Fruit fly (Drosophila melanogaster) whole organism, embryonic: ENCODE measurements around the gene CG15170.

Experiments used
- Abd-B ChIP-seq: fragments of 200-800 bp; sonication (Bioruptor generic); optimal IDR thresholded peaks from 2 replicates; lab custom pipeline; 2018; ENCODE audit warnings: missing biosample characterization, mild to moderate bottlenecking, missing genetic modification characterization, moderate library complexity
- Antp ChIP-seq: fragments of 200-800 bp; sonication (Bioruptor generic); optimal IDR thresholded peaks from 3 replicates; lab custom pipeline; 2016; ENCODE audit warnings: missing biosample characterization, missing genetic modification characterization
- Atf-2 ChIP-seq: fragments of 200-800 bp; sonication (Bioruptor generic); optimal IDR thresholded peaks from 2 replicates; lab custom pipeline; 2016; ENCODE audit warnings: missing biosample characterization, missing genetic modification characterization
- Blimp-1 ChIP-seq: fragments of 200-800 bp; sonication (Bioruptor generic); optimal IDR thresholded peaks from 3 replicates; lab custom pipeline; 2018; ENCODE audit warnings: missing biosample characterization, missing genetic modification characterization, mild to moderate bottlenecking, moderate library complexity, missing genetic modification reagents
- Bteb2 ChIP-seq: fragments of 200-800 bp; sonication (Bioruptor generic); optimal IDR thresholded peaks from 2 replicates; lab custom pipeline; 2016; ENCODE audit warnings: missing biosample characterization, missing genetic modification characterization
- CG10209 ChIP-seq: fragments of 200-800 bp; sonication (Bioruptor generic); optimal IDR thresholded peaks from 3 replicates; lab custom pipeline; 2017; ENCODE audit warnings: missing biosample characterization, mild to moderate bottlenecking, missing genetic modification characterization, missing genetic modification reagents
- CG10979 ChIP-seq: fragments of 200-800 bp; sonication (Bioruptor generic); optimal IDR thresholded peaks from 2 replicates; lab custom pipeline; 2018; ENCODE audit warnings: missing biosample characterization, mild to moderate bottlenecking, missing genetic modification characterization, moderate library complexity
- CG12071 ChIP-seq: fragments of 200-800 bp; sonication (Bioruptor generic); optimal IDR thresholded peaks from 3 replicates; lab custom pipeline; 2018; ENCODE audit warnings: missing biosample characterization, mild to moderate bottlenecking, missing genetic modification characterization
- CG1233 ChIP-seq: fragments of 200-800 bp; sonication (Bioruptor generic); optimal IDR thresholded peaks from 4 replicates; lab custom pipeline; 2018; ENCODE audit warnings: missing biosample characterization, mild to moderate bottlenecking, missing genetic modification characterization
- CG12769 ChIP-seq: fragments of 200-800 bp; sonication (Bioruptor generic); optimal IDR thresholded peaks from 2 replicates; lab custom pipeline; 2019; ENCODE audit warnings: missing biosample characterization, mild to moderate bottlenecking, missing genetic modification characterization, moderate library complexity
- CG13123 ChIP-seq: fragments of 200-800 bp; sonication (Bioruptor generic); optimal IDR thresholded peaks from 2 replicates; lab custom pipeline; 2016; ENCODE audit warnings: missing biosample characterization, missing genetic modification characterization
- CG15601 ChIP-seq: fragments of 200-800 bp; sonication (Bioruptor generic); optimal IDR thresholded peaks from 3 replicates; lab custom pipeline; 2019; ENCODE audit warnings: missing biosample characterization, mild to moderate bottlenecking, missing genetic modification characterization, moderate library complexity
- CG15696 ChIP-seq: fragments of 200-800 bp; sonication (Bioruptor generic); optimal IDR thresholded peaks from 2 replicates; lab custom pipeline; 2019; ENCODE audit warnings: missing biosample characterization, mild to moderate bottlenecking, missing genetic modification characterization, moderate library complexity
- CG1602 ChIP-seq: fragments of 200-800 bp; sonication (Bioruptor generic); optimal IDR thresholded peaks from 3 replicates; lab custom pipeline; 2016; ENCODE audit warnings: missing biosample characterization, missing genetic modification characterization
- CG1603 ChIP-seq: fragments of 200-800 bp; sonication (Bioruptor generic); optimal IDR thresholded peaks from 2 replicates; lab custom pipeline; 2019; ENCODE audit warnings: missing biosample characterization, mild to moderate bottlenecking, missing genetic modification characterization, moderate library complexity
- CG17361 ChIP-seq: fragments of 200-800 bp; sonication (Bioruptor generic); IDR thresholded peaks from 3 replicates; pipeline ENCODE4 v1.3.6; 2022; ENCODE audit warnings: missing biosample characterization, missing genetic modification characterization
- CG18262 ChIP-seq: fragments of 200-800 bp; optimal IDR thresholded peaks from 3 replicates; lab custom pipeline; 2019; ENCODE audit warnings: missing biosample characterization, mild to moderate bottlenecking, missing genetic modification characterization, moderate library complexity
- CG18764 ChIP-seq: fragments of 200-800 bp; sonication (Bioruptor generic); optimal IDR thresholded peaks from 3 replicates; lab custom pipeline; 2016; ENCODE audit warnings: missing biosample characterization, missing genetic modification characterization
- CG30020 ChIP-seq: fragments of 200-800 bp; optimal IDR thresholded peaks from 2 replicates; lab custom pipeline; 2019; ENCODE audit warnings: missing biosample characterization, mild to moderate bottlenecking, missing genetic modification characterization, moderate library complexity
- CG3838 ChIP-seq: fragments of 200-800 bp; sonication (Bioruptor generic); optimal IDR thresholded peaks from 3 replicates; lab custom pipeline; 2016; ENCODE audit warnings: missing biosample characterization, missing genetic modification characterization
- CG3847 ChIP-seq: fragments of 200-800 bp; sonication (Bioruptor generic); IDR thresholded peaks from 2 replicates; pipeline ENCODE4 v1.3.6; 2022; ENCODE audit warnings: missing biosample characterization, missing genetic modification characterization
- CG4424 ChIP-seq: fragments of 200-800 bp; sonication (Bioruptor generic); optimal IDR thresholded peaks from 3 replicates; lab custom pipeline; 2016; ENCODE audit warnings: missing biosample characterization, missing genetic modification characterization
- CG4707 ChIP-seq: fragments of 200-800 bp; sonication (Bioruptor generic); optimal IDR thresholded peaks from 2 replicates; lab custom pipeline; 2018; ENCODE audit warnings: missing biosample characterization, mild to moderate bottlenecking, missing genetic modification characterization, moderate library complexity
- CG6813 ChIP-seq: fragments of 200-800 bp; sonication (Bioruptor generic); optimal IDR thresholded peaks from 2 replicates; lab custom pipeline; 2017; ENCODE audit warnings: missing biosample characterization, missing genetic modification characterization, mild to moderate bottlenecking, moderate library complexity, missing genetic modification reagents
- CG8388 ChIP-seq: fragments of 200-800 bp; sonication (Bioruptor generic); optimal IDR thresholded peaks from 2 replicates; lab custom pipeline; 2019; ENCODE audit warnings: missing biosample characterization, mild to moderate bottlenecking, missing genetic modification characterization, moderate library complexity
- Dek ChIP-seq: fragments of 200-800 bp; sonication (Bioruptor generic); optimal IDR thresholded peaks from 3 replicates; lab custom pipeline; 2019; ENCODE audit warnings: missing biosample characterization, mild to moderate bottlenecking, missing genetic modification characterization, moderate library complexity
- Hmr ChIP-seq: fragments of 200-800 bp; sonication (Bioruptor generic); optimal IDR thresholded peaks from 3 replicates; lab custom pipeline; 2017; ENCODE audit warnings: mild to moderate bottlenecking, missing biosample characterization, missing genetic modification reagents, missing genetic modification characterization
- Jarid2 ChIP-seq: fragments of 200-800 bp; sonication (Bioruptor generic); optimal IDR thresholded peaks from 3 replicates; lab custom pipeline; 2017; ENCODE audit warnings: mild to moderate bottlenecking, missing biosample characterization, missing genetic modification reagents, missing genetic modification characterization
- Mad ChIP-seq: fragments of 200-800 bp; sonication (Bioruptor generic); optimal IDR thresholded peaks from 2 replicates; lab custom pipeline; 2016; ENCODE audit warnings: missing biosample characterization, missing genetic modification characterization
- Oli ChIP-seq: fragments of 200-800 bp; sonication (Bioruptor generic); optimal IDR thresholded peaks from 2 replicates; lab custom pipeline; 2018; ENCODE audit warnings: missing biosample characterization, mild to moderate bottlenecking, missing genetic modification characterization, moderate library complexity
- Sin3A ChIP-seq: fragments of >200 bp; optimal IDR thresholded peaks from 2 replicates; lab custom pipeline; 2018
- Sox102F ChIP-seq: fragments of 200-800 bp; sonication (Bioruptor generic); optimal IDR thresholded peaks from 2 replicates; lab custom pipeline; 2018; ENCODE audit warnings: missing biosample characterization, mild to moderate bottlenecking, missing genetic modification characterization, moderate library complexity
- Vsx1 ChIP-seq: fragments of 200-800 bp; sonication (Bioruptor generic); optimal IDR thresholded peaks from 2 replicates; lab custom pipeline; 2017; ENCODE audit warnings: missing biosample characterization, mild to moderate bottlenecking, missing genetic modification characterization, missing genetic modification reagents
- ara ChIP-seq: fragments of 200-800 bp; sonication (Bioruptor generic); IDR thresholded peaks from 2 replicates; pipeline ENCODE4 v1.3.6; 2022; ENCODE audit warnings: missing biosample characterization, missing genetic modification characterization
- caup ChIP-seq: fragments of 200-800 bp; sonication (Bioruptor generic); optimal IDR thresholded peaks from 3 replicates; lab custom pipeline; 2017; ENCODE audit warnings: missing biosample characterization, mild to moderate bottlenecking, missing genetic modification characterization, moderate library complexity; ENCODE audit not compliant: severe bottlenecking
- chif ChIP-seq, 2 experiments: fragments of 200-800 bp; sonication (Bioruptor generic); optimal IDR thresholded peaks; 3 replicates each; lab custom pipeline; 2016; ENCODE audit warnings: missing biosample characterization in 2 of 2, missing genetic modification characterization in 2 of 2
- dmrt99B ChIP-seq: fragments of 200-800 bp; sonication (Bioruptor generic); optimal IDR thresholded peaks from 2 replicates; lab custom pipeline; 2018; ENCODE audit warnings: missing biosample characterization, mild to moderate bottlenecking, missing genetic modification characterization, moderate library complexity
- grau ChIP-seq: fragments of 200-800 bp; optimal IDR thresholded peaks from 3 replicates; lab custom pipeline; 2019; ENCODE audit warnings: missing biosample characterization, mild to moderate bottlenecking, missing genetic modification characterization, moderate library complexity
- h ChIP-seq: fragments of >200 bp; optimal IDR thresholded peaks from 2 replicates; lab custom pipeline; 2017
- jing ChIP-seq: fragments of 200-800 bp; sonication (Bioruptor generic); optimal IDR thresholded peaks from 2 replicates; lab custom pipeline; 2018; ENCODE audit warnings: missing biosample characterization, mild to moderate bottlenecking, missing genetic modification characterization
- jumu ChIP-seq: fragments of 200-800 bp; sonication (Bioruptor generic); optimal IDR thresholded peaks from 3 replicates; lab custom pipeline; 2016; ENCODE audit warnings: missing biosample characterization, missing genetic modification characterization
- kah ChIP-seq: fragments of 200-800 bp; sonication (Bioruptor generic); optimal IDR thresholded peaks from 2 replicates; lab custom pipeline; 2018; ENCODE audit warnings: missing biosample characterization, mild to moderate bottlenecking, missing genetic modification characterization
- ken ChIP-seq: fragments of 200-800 bp; sonication (Bioruptor generic); IDR thresholded peaks from 3 replicates; pipeline ENCODE4 v1.3.6; 2022; ENCODE audit warnings: missing biosample characterization, missing genetic modification characterization
- odd ChIP-seq: fragments of 200-800 bp; sonication (Bioruptor generic); optimal IDR thresholded peaks from 2 replicates; lab custom pipeline; 2017; ENCODE audit warnings: missing biosample characterization, mild to moderate bottlenecking, missing genetic modification characterization
- ranshi ChIP-seq: fragments of 200-800 bp; sonication (Bioruptor generic); IDR thresholded peaks from 2 replicates; pipeline ENCODE4 v1.3.6; 2022; ENCODE audit warnings: missing biosample characterization, missing genetic modification characterization
- sisA ChIP-seq: fragments of 200-800 bp; sonication (Bioruptor generic); IDR thresholded peaks from 2 replicates; pipeline ENCODE4 v1.3.6; 2022; ENCODE audit warnings: missing biosample characterization, missing genetic modification characterization
- slbo ChIP-seq: fragments of 200-800 bp; sonication (Bioruptor generic); IDR thresholded peaks from 2 replicates; pipeline ENCODE4 v1.3.6; 2022; ENCODE audit warnings: missing biosample characterization, missing genetic modification characterization
- sr ChIP-seq: fragments of 200-800 bp; sonication (Bioruptor generic); IDR thresholded peaks from 3 replicates; pipeline ENCODE4 v1.3.6; 2022; ENCODE audit warnings: missing biosample characterization, missing genetic modification characterization
- wek ChIP-seq: fragments of 200-800 bp; sonication (Bioruptor generic); optimal IDR thresholded peaks from 3 replicates; lab custom pipeline; 2018; ENCODE audit warnings: missing biosample characterization, mild to moderate bottlenecking, missing genetic modification characterization, moderate library complexity

The CG15170 gene

dm6 chr2L:18948065-18948723, 41.8 kb downstream of the CG15170 start (continued):
- TF ChIP-seq jing (peak; percentile 25), CG6813 (peak; percentile 24), sr (GFP tag; lab: Robert Waterston, UW) (no peak), CG15601 (peak; percentile 85), slbo (GFP tag; lab: Robert Waterston, UW) (0 out of 2 replicates have a peak, but pooled peaks have one; percentile 22), Abd-B (GFP tag; lab: Kevin White, UChicago) (peak; percentile 47), CG10209 (GFP tag; lab: Kevin White, UChicago) (peak; percentile 77), ken (peak; percentile 61; the same call in 1 of the 3 replicates), CG18764 (GFP tag; lab: Kevin White, UChicago) (peak; percentile 18), CG18262 (tag; lab: Kevin White, UChicago) (peak; percentile 91), caup (GFP tag; lab: Kevin White, UChicago) (no peak), Blimp-1 (GFP tag; lab: Kevin White, UChicago) (peak; percentile 81), Atf-2 (peak; percentile 39), CG3838 (no peak), CG3847 (GFP tag; lab: Robert Waterston, UW) (0 out of 2 replicates have a peak, but pooled peaks have one; percentile 14), CG1233 (GFP tag; lab: Kevin White, UChicago) (peak; percentile 61), CG4707 (GFP tag; lab: Kevin White, UChicago) (peak; percentile 62), Sox102F (peak; percentile 85), Antp (GFP tag; lab: Kevin White, UChicago) (no peak), Jarid2 (no peak), Hmr (GFP tag; lab: Kevin White, UChicago) (peak; percentile 51), dmrt99B (peak; percentile 73), ara (peak; percentile 30; the same call in 1 of the 2 replicates), grau (peak; percentile 81), sisA (GFP tag; lab: Robert Waterston, UW) (peak; percentile 57), CG8388 (GFP tag; lab: Kevin White, UChicago) (peak; percentile 75), CG17361 (GFP tag; lab: Robert Waterston, UW) (peak; percentile 82), Vsx1 (GFP tag; lab: Kevin White, UChicago) (peak; percentile 66), Sin3A (lab: Kevin White, UChicago) (no peak), CG15696 (tag; lab: Kevin White, UChicago) (peak; percentile 28), CG4424 (GFP tag; lab: Kevin White, UChicago) (peak; percentile 56), Mad (GFP tag; lab: Kevin White, UChicago) (peak; percentile 29), Bteb2 (GFP tag; lab: Kevin White, UChicago) (no peak), odd (GFP tag; lab: Kevin White, UChicago) (peak; percentile 66), CG1602 (GFP tag; lab: Kevin White, UChicago) (peak; percentile 57), h (lab: Kevin White, UChicago) (no peak), CG12769 (tag; lab: Kevin White, UChicago) (no peak), Dek (tag; lab: Kevin White, UChicago) (peak; percentile 63), CG12071 (GFP tag; lab: Kevin White, UChicago) (no peak), kah (GFP tag; lab: Kevin White, UChicago) (peak; percentile 18), CG30020 (tag; lab: Kevin White, UChicago) (peak; percentile 43), jumu (GFP tag; lab: Kevin White, UChicago) (peak; percentile 18), Oli (tag; lab: Kevin White, UChicago) (peak; percentile 86), CG10979 (tag; lab: Kevin White, UChicago) (peak; percentile 86), CG13123 (GFP tag; lab: Kevin White, UChicago) (no peak), wek (no peak), ranshi (GFP tag; lab: Robert Waterston, UW) (peak; percentile 19; the same call in 1 of the 2 replicates), CG1603 (tag; lab: Kevin White, UChicago) (peak; percentile 57), chif (GFP tag; optimal IDR thresholded peaks at IDR 0.05; lab: Kevin White, UChicago) (peak; percentile 45 to 60)
